Worm (Caenorhabditis elegans) whole organism, early embryonic: Measurements from ENCODE around the gene F31F6.2.

Experiments
- B0310.2 ChIP-seq: sonication (generic microtip); optimal IDR thresholded peaks from 2 replicates; lab custom pipeline; 2016; ENCODE audit warnings: mild to moderate bottlenecking, missing genetic modification characterization, missing compliant biosample characterization
- F13C5.2 ChIP-seq: sonication (generic microtip); optimal IDR thresholded peaks from 2 replicates; lab custom pipeline; 2017; ENCODE audit warnings: mild to moderate bottlenecking, missing genetic modification characterization, inconsistent platforms, missing compliant biosample characterization
- aly-1 ChIP-seq: sonication (generic microtip); optimal IDR thresholded peaks from 2 replicates; lab custom pipeline; 2016; ENCODE audit warnings: missing genetic modification characterization, missing compliant biosample characterization
- ama-1 ChIP-seq: fragments of 150-350 bp; optimal IDR thresholded peaks from 2 replicates; lab custom pipeline; 2014
- ceh-13 ChIP-seq: fragments of 200-800 bp; sonication (Bioruptor generic); optimal IDR thresholded peaks from 2 replicates; lab custom pipeline; 2018; ENCODE audit warnings: mild to moderate bottlenecking, missing genetic modification characterization, missing compliant biosample characterization
- ceh-36 ChIP-seq: sonication (generic microtip); optimal IDR thresholded peaks from 2 replicates; lab custom pipeline; 2016; ENCODE audit warnings: missing genetic modification characterization, inconsistent platforms, missing compliant biosample characterization
- ets-7 ChIP-seq: sonication (generic microtip); optimal IDR thresholded peaks from 2 replicates; lab custom pipeline; 2016; ENCODE audit warnings: missing genotype, missing genetic modification characterization, missing compliant biosample characterization
- flt-1 ChIP-seq: fragments of 200-800 bp; sonication (Bioruptor generic); IDR thresholded peaks from 2 replicates; pipeline ENCODE4 v1.3.6; 2022; ENCODE audit warnings: missing genetic modification characterization, missing compliant biosample characterization
- hmbx-1 ChIP-seq: sonication (generic microtip); optimal IDR thresholded peaks from 2 replicates; lab custom pipeline; 2016; ENCODE audit warnings: mild to moderate bottlenecking, missing genetic modification characterization, missing compliant biosample characterization
- hmg-4 ChIP-seq: fragments of 200-800 bp; sonication (Bioruptor generic); optimal IDR thresholded peaks from 2 replicates; lab custom pipeline; 2018; ENCODE audit warnings: mild to moderate bottlenecking, missing genetic modification characterization, missing compliant biosample characterization
- hnd-1 ChIP-seq: sonication (generic microtip); optimal IDR thresholded peaks from 2 replicates; lab custom pipeline; 2016; ENCODE audit warnings: missing genetic modification characterization, missing compliant biosample characterization
- pes-1 ChIP-seq: fragments of 200-800 bp; sonication (Bioruptor generic); IDR thresholded peaks from 2 replicates; pipeline ENCODE4 v1.3.6; 2022; ENCODE audit warnings: missing genetic modification reagents, missing genetic modification characterization, missing compliant biosample characterization
- scrt-1 ChIP-seq: fragments of 200-800 bp; sonication (Bioruptor generic); IDR thresholded peaks from 2 replicates; pipeline ENCODE4 v1.3.6; 2022; ENCODE audit warnings: missing genetic modification characterization, missing compliant biosample characterization
- sea-1 ChIP-seq: fragments of 200-800 bp; sonication (Bioruptor generic); conservative IDR thresholded peaks from 2 replicates; pipeline ENCODE4 v1.3.6; 2022; ENCODE audit warnings: missing genetic modification characterization, missing compliant biosample characterization
- tbx-11 ChIP-seq: fragments of 200-800 bp; sonication (Bioruptor generic); IDR thresholded peaks from 2 replicates; pipeline ENCODE4 v1.3.6; 2022; ENCODE audit warnings: missing genetic modification characterization, missing compliant biosample characterization
- tbx-37 ChIP-seq: fragments of 200-800 bp; sonication (Bioruptor generic); conservative IDR thresholded peaks from 2 replicates; pipeline ENCODE4 v1.3.6; 2022; ENCODE audit warnings: missing genetic modification reagents, missing genetic modification characterization, missing compliant biosample characterization
- tra-4 ChIP-seq: sonication (generic microtip); optimal IDR thresholded peaks from 2 replicates; lab custom pipeline; 2017; ENCODE audit warnings: missing genetic modification characterization, missing compliant biosample characterization

Gene F31F6.2

ce11 chrX:14831531-14831930 is 40.1 kb downstream of the F31F6.2 start, which contains the start of gene dpf-2:
dpf-2 (plus strand) TSS chrX:14831831.
- TF ChIP-seq tbx-37 (GFP tag; lab: Robert Waterston, UW): no peak
- TF ChIP-seq B0310.2 (tag; lab: Kevin White, UChicago): no peak
- TF ChIP-seq hnd-1 (tag; lab: Kevin White, UChicago): no peak
- no peak for TF ChIP-seq ceh-36 (tag; lab: Kevin White, UChicago)
- no peak for TF ChIP-seq hmg-4
- TF ChIP-seq F13C5.2 (tag; lab: Kevin White, UChicago): no peak
- TF ChIP-seq ama-1: no peak
- no peak for TF ChIP-seq scrt-1 (GFP tag; lab: Robert Waterston, UW)
- no peak for TF ChIP-seq aly-1
- no peak for TF ChIP-seq tbx-11 (GFP tag; lab: Robert Waterston, UW)
- no peak for TF ChIP-seq tra-4 (tag; lab: Kevin White, UChicago)
- TF ChIP-seq flt-1: no peak
- TF ChIP-seq pes-1 (GFP tag; lab: Robert Waterston, UW): no peak
- TF ChIP-seq ceh-13 (GFP tag; lab: Kevin White, UChicago): no peak
- no peak for TF ChIP-seq ets-7
- TF ChIP-seq hmbx-1 (tag; lab: Kevin White, UChicago): no peak

- TF ChIP-seq B0310.2 (tag; lab: Kevin White, UChicago) (no peak), scrt-1 (GFP tag; lab: Robert Waterston, UW) (no peak), ets-7 (no peak), tra-4 (tag; lab: Kevin White, UChicago) (no peak), ceh-13 (GFP tag; lab: Kevin White, UChicago) (no peak), F13C5.2 (tag; lab: Kevin White, UChicago) (no peak), ceh-36 (tag; lab: Kevin White, UChicago) (no peak), aly-1 (no peak), hmbx-1 (tag; lab: Kevin White, UChicago) (no peak), hnd-1 (tag; lab: Kevin White, UChicago) (no peak), flt-1 (no peak), hmg-4 (no peak), tbx-37 (GFP tag; lab: Robert Waterston, UW) (no peak), pes-1 (GFP tag; lab: Robert Waterston, UW) (no peak)
These were observed 42.9 kb downstream of the F31F6.2 start for ce11 chrX:14828766-14829165.

- TF ChIP-seq aly-1 (no peak), flt-1 (no peak), hmbx-1 (tag; lab: Kevin White, UChicago) (no peak), tbx-37 (GFP tag; lab: Robert Waterston, UW) (no peak), ets-7 (no peak), ceh-36 (tag; lab: Kevin White, UChicago) (no peak), ceh-13 (GFP tag; lab: Kevin White, UChicago) (no peak), hmg-4 (no peak)
These were observed 47.1 kb downstream of the F31F6.2 start, which contains the start of gene mbk-1 for ce11 chrX:14824490-14825050. mbk-1 (minus strand) TSS chrX:14824540.

ce11 chrX:14819495-14819894 is 52.2 kb downstream of the F31F6.2 start:
- no peak for TF ChIP-seq hmg-4
- TF ChIP-seq flt-1: no peak
- TF ChIP-seq ama-1: no peak
- no peak for TF ChIP-seq hmbx-1 (tag; lab: Kevin White, UChicago)
- no peak for TF ChIP-seq F13C5.2 (tag; lab: Kevin White, UChicago)
- no peak for TF ChIP-seq tbx-11 (GFP tag; lab: Robert Waterston, UW)
- no peak for TF ChIP-seq scrt-1 (GFP tag; lab: Robert Waterston, UW)
- no peak for TF ChIP-seq hnd-1 (tag; lab: Kevin White, UChicago)
- no peak for TF ChIP-seq sea-1 (GFP tag; lab: Robert Waterston, UW)
- TF ChIP-seq ets-7: no peak
- TF ChIP-seq tbx-37 (GFP tag; lab: Robert Waterston, UW): no peak
- no peak for TF ChIP-seq aly-1
- no peak for TF ChIP-seq B0310.2 (tag; lab: Kevin White, UChicago)
- no peak for TF ChIP-seq ceh-13 (GFP tag; lab: Kevin White, UChicago)
- no peak for TF ChIP-seq pes-1 (GFP tag; lab: Robert Waterston, UW)
- TF ChIP-seq tra-4 (tag; lab: Kevin White, UChicago): no peak
- TF ChIP-seq ceh-36 (tag; lab: Kevin White, UChicago): no peak
